Fruit fly (Drosophila melanogaster) whole organism, embryonic: Measurements from ENCODE around the gene CG7407.

Source experiments
- Ada2b ChIP-seq: fragments of 200-800 bp; sonication (Bioruptor generic); IDR thresholded peaks from 2 replicates; pipeline ENCODE4 v1.3.6; 2022; ENCODE audit warnings: missing biosample characterization, missing genetic modification characterization
- Aef1 ChIP-seq: fragments of 200-800 bp; sonication (Bioruptor generic); IDR thresholded peaks from 3 replicates; pipeline ENCODE4 v1.3.6; 2022; ENCODE audit warnings: missing biosample characterization, missing genetic modification characterization
- CG10267 ChIP-seq: fragments of 200-800 bp; sonication (Bioruptor generic); optimal IDR thresholded peaks from 2 replicates; lab custom pipeline; 2018; ENCODE audit warnings: missing biosample characterization, mild to moderate bottlenecking, missing genetic modification characterization, moderate library complexity
- CG12299 ChIP-seq: fragments of 200-800 bp; sonication (Bioruptor generic); optimal IDR thresholded peaks from 2 replicates; lab custom pipeline; 2018; ENCODE audit warnings: missing biosample characterization, mild to moderate bottlenecking, missing genetic modification characterization
- CG12744 ChIP-seq: fragments of 200-800 bp; sonication (Bioruptor generic); optimal IDR thresholded peaks from 2 replicates; lab custom pipeline; 2016; ENCODE audit warnings: missing biosample characterization, missing genetic modification characterization
- CG12942 ChIP-seq: fragments of 200-800 bp; sonication (Bioruptor generic); optimal IDR thresholded peaks from 3 replicates; lab custom pipeline; 2016; ENCODE audit warnings: missing biosample characterization, missing genetic modification characterization
- CG13775 ChIP-seq: fragments of 200-800 bp; sonication (Bioruptor generic); optimal IDR thresholded peaks from 3 replicates; lab custom pipeline; 2017; ENCODE audit warnings: missing biosample characterization, mild to moderate bottlenecking, missing genetic modification characterization
- CG14667 ChIP-seq: fragments of 200-800 bp; sonication (Bioruptor generic); IDR thresholded peaks from 2 replicates; pipeline ENCODE4 v1.3.6; 2022; ENCODE audit warnings: missing biosample characterization, missing genetic modification characterization
- CG15011 ChIP-seq: fragments of 200-800 bp; sonication (Bioruptor generic); optimal IDR thresholded peaks from 3 replicates; lab custom pipeline; 2018; ENCODE audit warnings: missing biosample characterization, mild to moderate bottlenecking, missing genetic modification characterization
- CG1647 ChIP-seq: fragments of 200-800 bp; sonication (Bioruptor generic); optimal IDR thresholded peaks from 3 replicates; lab custom pipeline; 2016; ENCODE audit warnings: missing biosample characterization, missing genetic modification characterization
- CG16779 ChIP-seq: fragments of 200-800 bp; sonication (Bioruptor generic); IDR thresholded peaks from 2 replicates; pipeline ENCODE4 v1.3.6; 2022; ENCODE audit warnings: missing biosample characterization, missing genetic modification characterization
- CG17361 ChIP-seq: fragments of 200-800 bp; sonication (Bioruptor generic); IDR thresholded peaks from 3 replicates; pipeline ENCODE4 v1.3.6; 2022; ENCODE audit warnings: missing biosample characterization, missing genetic modification characterization
- CG17568 ChIP-seq: fragments of 200-800 bp; sonication (Bioruptor generic); optimal IDR thresholded peaks from 2 replicates; lab custom pipeline; 2018; ENCODE audit warnings: missing biosample characterization, mild to moderate bottlenecking, missing genetic modification characterization, moderate library complexity
- CG17802 ChIP-seq: fragments of 200-800 bp; sonication (Bioruptor generic); optimal IDR thresholded peaks from 2 replicates; lab custom pipeline; 2018; ENCODE audit warnings: missing biosample characterization, mild to moderate bottlenecking, missing genetic modification characterization, moderate library complexity
- CG18764 ChIP-seq: fragments of 200-800 bp; sonication (Bioruptor generic); optimal IDR thresholded peaks from 3 replicates; lab custom pipeline; 2016; ENCODE audit warnings: missing biosample characterization, missing genetic modification characterization
- CG30020 ChIP-seq: fragments of 200-800 bp; optimal IDR thresholded peaks from 2 replicates; lab custom pipeline; 2019; ENCODE audit warnings: missing biosample characterization, mild to moderate bottlenecking, missing genetic modification characterization, moderate library complexity
- CG4820 ChIP-seq: fragments of 200-800 bp; sonication (Bioruptor generic); optimal IDR thresholded peaks from 3 replicates; lab custom pipeline; 2016; ENCODE audit warnings: missing biosample characterization, missing genetic modification characterization
- CG5245 ChIP-seq: fragments of 200-800 bp; sonication (Bioruptor generic); optimal IDR thresholded peaks from 3 replicates; lab custom pipeline; 2016; ENCODE audit warnings: missing biosample characterization, missing genetic modification characterization
- CG6791 ChIP-seq: fragments of 200-800 bp; sonication (Bioruptor generic); IDR thresholded peaks from 3 replicates; pipeline ENCODE4 v1.3.6; 2022; ENCODE audit warnings: missing biosample characterization, missing genetic modification characterization; ENCODE audit not compliant: partially characterized antibody
- CG7745 ChIP-seq: fragments of 200-800 bp; sonication (Bioruptor generic); optimal IDR thresholded peaks from 2 replicates; lab custom pipeline; 2018; ENCODE audit warnings: missing biosample characterization, mild to moderate bottlenecking, missing genetic modification characterization, moderate library complexity
- CG7839 ChIP-seq: fragments of 200-800 bp; sonication (Bioruptor generic); optimal IDR thresholded peaks from 3 replicates; lab custom pipeline; 2018; ENCODE audit warnings: missing biosample characterization, mild to moderate bottlenecking, missing genetic modification characterization, moderate library complexity
- CG7987 ChIP-seq: fragments of 200-800 bp; sonication (Bioruptor generic); optimal IDR thresholded peaks from 2 replicates; lab custom pipeline; 2018; ENCODE audit warnings: missing biosample characterization, mild to moderate bottlenecking, missing genetic modification characterization, moderate library complexity
- CG8944 ChIP-seq: fragments of 200-800 bp; sonication (Bioruptor generic); optimal IDR thresholded peaks from 3 replicates; lab custom pipeline; 2016; ENCODE audit warnings: missing biosample characterization, missing genetic modification characterization
- Deaf1 ChIP-seq: fragments of 200-800 bp; optimal IDR thresholded peaks from 3 replicates; lab custom pipeline; 2019; ENCODE audit warnings: missing biosample characterization, mild to moderate bottlenecking, missing genetic modification characterization, moderate library complexity
- Fer1 ChIP-seq: fragments of 200-800 bp; sonication (Bioruptor generic); optimal IDR thresholded peaks from 2 replicates; lab custom pipeline; 2017; ENCODE audit warnings: missing biosample characterization, mild to moderate bottlenecking, missing genetic modification characterization
- Gug ChIP-seq: fragments of 200-800 bp; sonication (Bioruptor generic); IDR thresholded peaks from 4 replicates; pipeline ENCODE4 v1.3.6; 2022; ENCODE audit warnings: missing biosample characterization, missing genetic modification characterization
- H15 ChIP-seq: fragments of 200-800 bp; sonication (Bioruptor generic); IDR thresholded peaks from 3 replicates; pipeline ENCODE4 v1.3.6; 2022; ENCODE audit warnings: missing biosample characterization, missing genetic modification characterization
- Oaz ChIP-seq: fragments of 200-800 bp; sonication (Bioruptor generic); IDR thresholded peaks from 2 replicates; pipeline ENCODE4 v1.3.6; 2022; ENCODE audit warnings: missing biosample characterization, missing genetic modification characterization
- Six4 ChIP-seq: fragments of 200-800 bp; sonication (Bioruptor generic); optimal IDR thresholded peaks from 2 replicates; lab custom pipeline; 2016; ENCODE audit warnings: missing biosample characterization, missing genetic modification characterization
- Sry-δ ChIP-seq: fragments of 200-800 bp; sonication (Bioruptor generic); optimal IDR thresholded peaks from 2 replicates; lab custom pipeline; 2016; ENCODE audit warnings: missing biosample characterization, missing genetic modification characterization
- Usf ChIP-seq: fragments of 200-800 bp; sonication (Bioruptor generic); optimal IDR thresholded peaks from 2 replicates; lab custom pipeline; 2017; ENCODE audit warnings: missing genotype, missing biosample characterization, missing genetic modification characterization
- br ChIP-seq: fragments of >200 bp; optimal IDR thresholded peaks from 2 replicates; lab custom pipeline; 2017
- cas ChIP-seq: fragments of 200-800 bp; sonication (Bioruptor generic); IDR thresholded peaks from 2 replicates; pipeline ENCODE4 v1.3.6; 2022; ENCODE audit warnings: missing biosample characterization, missing genetic modification characterization
- caup ChIP-seq: fragments of 200-800 bp; sonication (Bioruptor generic); optimal IDR thresholded peaks from 3 replicates; lab custom pipeline; 2017; ENCODE audit warnings: missing biosample characterization, mild to moderate bottlenecking, missing genetic modification characterization, moderate library complexity; ENCODE audit not compliant: severe bottlenecking
- chinmo ChIP-seq: fragments of 200-800 bp; sonication (Bioruptor generic); IDR thresholded peaks from 4 replicates; pipeline ENCODE4 v1.3.6; 2022; ENCODE audit warnings: missing biosample characterization, missing genetic modification characterization; ENCODE audit not compliant: partially characterized antibody
- dimm ChIP-seq: fragments of 200-800 bp; sonication (Bioruptor generic); IDR thresholded peaks from 2 replicates; pipeline ENCODE4 v1.3.6; 2022; ENCODE audit warnings: missing biosample characterization, missing genetic modification characterization
- ems ChIP-seq: fragments of 200-800 bp; sonication (Bioruptor generic); optimal IDR thresholded peaks from 3 replicates; lab custom pipeline; 2016; ENCODE audit warnings: missing biosample characterization, missing genetic modification characterization
- ewg ChIP-seq: fragments of 200-800 bp; sonication (Bioruptor generic); optimal IDR thresholded peaks from 3 replicates; lab custom pipeline; 2017; ENCODE audit warnings: mild to moderate bottlenecking, missing biosample characterization, missing genetic modification reagents, missing genetic modification characterization
- fd64A ChIP-seq: fragments of 200-800 bp; sonication (Bioruptor generic); optimal IDR thresholded peaks from 3 replicates; lab custom pipeline; 2018; ENCODE audit warnings: missing biosample characterization, mild to moderate bottlenecking, missing genetic modification characterization
- gce ChIP-seq: fragments of 200-800 bp; sonication (Bioruptor generic); IDR thresholded peaks from 3 replicates; pipeline ENCODE4 v1.3.6; 2022; ENCODE audit warnings: missing biosample characterization, missing genetic modification characterization
- grn ChIP-seq: fragments of 200-800 bp; sonication (Bioruptor generic); optimal IDR thresholded peaks from 3 replicates; lab custom pipeline; 2017; ENCODE audit warnings: missing biosample characterization, missing genetic modification characterization
- kah ChIP-seq: fragments of 200-800 bp; sonication (Bioruptor generic); optimal IDR thresholded peaks from 2 replicates; lab custom pipeline; 2018; ENCODE audit warnings: missing biosample characterization, mild to moderate bottlenecking, missing genetic modification characterization
- nom ChIP-seq: fragments of 200-800 bp; sonication (Bioruptor generic); optimal IDR thresholded peaks from 2 replicates; lab custom pipeline; 2017; ENCODE audit warnings: missing biosample characterization, missing genetic modification characterization, mild to moderate bottlenecking, moderate library complexity, missing genetic modification reagents
- prd ChIP-seq, 3 experiments: fragments of >200 bp in 2 of 3; fragments of 200-800 bp in 1 of 3; sonication (Bioruptor generic) in 1 of 3; optimal IDR thresholded peaks in 2 of 3; IDR thresholded peaks in 1 of 3; 2 replicates in 2 of 3; 3 replicates in 1 of 3; pipeline versions ENCODE4 v1.3.6 to Lab custom; 2017 to 2022; ENCODE audit warnings: missing biosample characterization in 1 of 3, missing genetic modification characterization in 1 of 3
- slou ChIP-seq: fragments of 200-800 bp; sonication (Bioruptor generic); optimal IDR thresholded peaks from 3 replicates; lab custom pipeline; 2016; ENCODE audit warnings: missing biosample characterization, missing genetic modification characterization
- unc-4 ChIP-seq: fragments of 200-800 bp; sonication (Bioruptor generic); IDR thresholded peaks from 2 replicates; pipeline ENCODE4 v1.3.6; 2022; ENCODE audit warnings: missing biosample characterization, missing genetic modification characterization; ENCODE audit not compliant: partially characterized antibody
- unpg ChIP-seq: fragments of 200-800 bp; sonication (Bioruptor generic); optimal IDR thresholded peaks from 3 replicates; lab custom pipeline; 2018; ENCODE audit warnings: missing biosample characterization, mild to moderate bottlenecking, missing genetic modification characterization, moderate library complexity
- vfl ChIP-seq: fragments of 200-800 bp; sonication (Bioruptor generic); optimal IDR thresholded peaks from 2 replicates; lab custom pipeline; 2016; ENCODE audit warnings: missing biosample characterization, missing genetic modification characterization
- vnd ChIP-seq: fragments of 200-800 bp; sonication (Bioruptor generic); IDR thresholded peaks from 3 replicates; pipeline ENCODE4 v1.3.6; 2022; ENCODE audit warnings: missing biosample characterization, missing genetic modification characterization; ENCODE audit not compliant: partially characterized antibody

The CG7407 gene

dm6 chr3L:21824725-21825353 is 1.6 kb downstream of the CG7407 start, which contains the start of gene eIF2A (continued):
- peak; percentile 84 for TF ChIP-seq CG7987 (GFP tag; lab: Kevin White, UChicago)
- no peak for TF ChIP-seq gce (GFP tag; lab: Robert Waterston, UW)
- TF ChIP-seq CG7839 (tag; lab: Kevin White, UChicago), result peak; percentile 25
- TF ChIP-seq Six4 (GFP tag; lab: Kevin White, UChicago), result peak; percentile 21
- peak; percentile 20 for TF ChIP-seq CG4820 (GFP tag; lab: Kevin White, UChicago)
- peak; percentile 72 for TF ChIP-seq Fer1 (GFP tag; lab: Kevin White, UChicago)
- peak; percentile 60; the same call in 1 of the 2 replicates for TF ChIP-seq CG16779 (GFP tag; lab: Robert Waterston, UW)
- TF ChIP-seq CG30020 (tag; lab: Kevin White, UChicago), result peak; percentile 56
- no peak for TF ChIP-seq br (lab: Kevin White, UChicago)
- peak; percentile 89 for TF ChIP-seq CG6791 (GFP tag; lab: Robert Waterston, UW)
- peak; percentile 38 for TF ChIP-seq CG1647
- peak; percentile 100 for TF ChIP-seq CG10267
- TF ChIP-seq CG12942 (GFP tag; lab: Kevin White, UChicago), result peak; percentile 31
- TF ChIP-seq Oaz, result no peak
- TF ChIP-seq grn, result no peak
- TF ChIP-seq CG5245, result peak; percentile 16
- peak; percentile 74 for TF ChIP-seq nom (GFP tag; lab: Kevin White, UChicago)
- TF ChIP-seq ems (GFP tag; lab: Kevin White, UChicago), result peak; percentile 62
- TF ChIP-seq CG15011 (GFP tag; lab: Kevin White, UChicago), result no peak
- no peak for TF ChIP-seq CG12299
- TF ChIP-seq H15, result 0 out of 3 replicates have a peak, but pooled peaks have one; percentile 24
- peak; percentile 27 for TF ChIP-seq ewg (GFP tag; lab: Kevin White, UChicago)
- TF ChIP-seq slou (GFP tag; lab: Kevin White, UChicago), result no peak
- peak; percentile 73 for TF ChIP-seq unc-4
- peak; percentile 53 for TF ChIP-seq kah
- peak; percentile 17 for TF ChIP-seq CG17802
- peak; percentile 45 for TF ChIP-seq unpg
- TF ChIP-seq CG12744, result peak; percentile 37
- TF ChIP-seq CG13775 (GFP tag; lab: Kevin White, UChicago), result peak; percentile 27
- peak; percentile 62 for TF ChIP-seq cas
- TF ChIP-seq CG17361 (GFP tag; lab: Robert Waterston, UW), result peak; percentile 9; the same call in 1 of the 3 replicates
- no peak for TF ChIP-seq Usf
- TF ChIP-seq Ada2b, result 0 out of 2 replicates have a peak, but pooled peaks have one; percentile 14
- TF ChIP-seq Deaf1 (tag; lab: Kevin White, UChicago), result no peak
- peak; percentile 87 for TF ChIP-seq Aef1 (GFP tag; lab: Robert Waterston, UW)
- TF ChIP-seq CG8944 (GFP tag; lab: Kevin White, UChicago), result peak; percentile 38
- no peak for TF ChIP-seq CG17568 (GFP tag; lab: Kevin White, UChicago)
- TF ChIP-seq CG14667 (GFP tag; lab: Robert Waterston, UW), result no peak
- no peak; the same call in 3 of the 4 replicates for TF ChIP-seq Gug
- TF ChIP-seq vnd, result peak; percentile 74
- peak; percentile 84; the same call in 3 of the 4 replicates for TF ChIP-seq chinmo (GFP tag; lab: Robert Waterston, UW)
- TF ChIP-seq prd (optimal IDR thresholded peaks at IDR 0.05; lab: Kevin White, UChicago), result no peak
- TF ChIP-seq prd (GFP tag; IDR thresholded peaks at IDR 0.05; lab: Robert Waterston, UW), result peak; percentile 72; the same call in 2 of the 3 replicates
- TF ChIP-seq dimm (GFP tag; lab: Robert Waterston, UW), result no peak
- peak; percentile 43 for TF ChIP-seq CG18764 (GFP tag; lab: Kevin White, UChicago)
- TF ChIP-seq CG7745 (tag; lab: Kevin White, UChicago), result no peak
- TF ChIP-seq vfl (GFP tag; lab: Kevin White, UChicago), result peak; percentile 75
- TF ChIP-seq fd64A (GFP tag; lab: Kevin White, UChicago), result no peak
- peak; percentile 78 for TF ChIP-seq Sry-δ
- TF ChIP-seq caup, result peak; percentile 79
